Worm (Caenorhabditis elegans): ENCODE data around the gene ifa-3.

The ifa-3 gene

ce11 chrX:16269969-16270368 is at the start of gene ifa-3:
Gene ifa-3 (minus strand): TSS chrX:16270069.
- TF ChIP-seq flt-1 (GFP tag; IDR thresholded peaks at IDR 0.05) = no peak
- no peak for TF ChIP-seq klf-2 (GFP tag; conservative IDR thresholded peaks at IDR 0.05)
- no peak for TF ChIP-seq med-1 (GFP tag; optimal IDR thresholded peaks at IDR 0.05; ENCODE audit: insufficient read depth)
- TF ChIP-seq ref-1 (GFP tag; conservative IDR thresholded peaks at IDR 0.05) = no peak
- no peak for TF ChIP-seq ztf-23 (GFP tag; IDR thresholded peaks at IDR 0.05)
- no peak for TF ChIP-seq cog-1 (tag; optimal IDR thresholded peaks at IDR 0.05)
- no peak for TF ChIP-seq tab-1 (GFP tag; IDR thresholded peaks at IDR 0.05)
- no peak for TF ChIP-seq T22C8.4 (GFP tag; IDR thresholded peaks at IDR 0.05)
- TF ChIP-seq ztf-29 (GFP tag; IDR thresholded peaks at IDR 0.05) = no peak

- peak; percentile 62; the same call in 1 of the 2 replicates for TF ChIP-seq tab-1 (GFP tag; IDR thresholded peaks at IDR 0.05)
- TF ChIP-seq ztf-29 (GFP tag; IDR thresholded peaks at IDR 0.05) = no peak
Measured at ce11 chrX:16318248-16318647, 48.4 kb upstream of the ifa-3 start.

- no peak for TF ChIP-seq klf-2 (GFP tag; conservative IDR thresholded peaks at IDR 0.05)
- TF ChIP-seq tab-1 (GFP tag; IDR thresholded peaks at IDR 0.05) = no peak
- TF ChIP-seq flt-1 (GFP tag; IDR thresholded peaks at IDR 0.05) = no peak
- TF ChIP-seq T22C8.4 (GFP tag; IDR thresholded peaks at IDR 0.05) = no peak
- no peak for TF ChIP-seq cog-1 (tag; optimal IDR thresholded peaks at IDR 0.05)
- no peak for TF ChIP-seq ztf-23 (GFP tag; IDR thresholded peaks at IDR 0.05)
- no peak for TF ChIP-seq ztf-29 (GFP tag; IDR thresholded peaks at IDR 0.05)
- TF ChIP-seq ref-1 (GFP tag; conservative IDR thresholded peaks at IDR 0.05) = no peak
- no peak for TF ChIP-seq med-1 (GFP tag; optimal IDR thresholded peaks at IDR 0.05; ENCODE audit: insufficient read depth)
Measured at ce11 chrX:16317629-16318028, 47.8 kb upstream of the ifa-3 start, which contains the start of gene T01B4.3. Gene T01B4.3 (minus strand): TSS chrX:16317729.

DNA sequence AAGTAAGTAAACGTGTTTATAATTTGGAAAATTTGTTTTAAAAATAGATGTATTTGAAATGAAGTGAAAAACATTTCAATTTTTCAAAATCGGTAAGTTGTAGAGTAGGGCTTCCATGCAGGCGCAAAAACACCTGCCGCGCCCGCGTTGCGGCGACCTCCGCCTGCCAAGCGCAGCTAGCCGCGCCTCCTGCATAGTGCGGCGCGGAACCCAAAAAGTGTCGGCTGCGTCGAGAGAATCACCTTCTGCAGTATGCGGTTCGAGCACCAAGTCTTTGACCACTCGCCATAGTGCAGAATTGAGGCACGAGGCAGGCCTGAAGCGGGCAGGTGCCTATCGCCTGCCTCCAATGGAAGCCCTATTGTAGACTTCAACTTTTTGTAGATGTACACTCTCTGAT is 39.8 kb upstream of the ifa-3 start:
- TF ChIP-seq med-1 (GFP tag; optimal IDR thresholded peaks at IDR 0.05; ENCODE audit: insufficient read depth) = no peak
- TF ChIP-seq T22C8.4 (GFP tag; IDR thresholded peaks at IDR 0.05) = 0 out of 2 replicates have a peak, but pooled peaks have one; percentile 17
- no peak for TF ChIP-seq tab-1 (GFP tag; IDR thresholded peaks at IDR 0.05)
- no peak for TF ChIP-seq ref-1 (GFP tag; conservative IDR thresholded peaks at IDR 0.05)
- TF ChIP-seq ztf-23 (GFP tag; IDR thresholded peaks at IDR 0.05) = no peak
- no peak for TF ChIP-seq ztf-29 (GFP tag; IDR thresholded peaks at IDR 0.05)

DNA sequence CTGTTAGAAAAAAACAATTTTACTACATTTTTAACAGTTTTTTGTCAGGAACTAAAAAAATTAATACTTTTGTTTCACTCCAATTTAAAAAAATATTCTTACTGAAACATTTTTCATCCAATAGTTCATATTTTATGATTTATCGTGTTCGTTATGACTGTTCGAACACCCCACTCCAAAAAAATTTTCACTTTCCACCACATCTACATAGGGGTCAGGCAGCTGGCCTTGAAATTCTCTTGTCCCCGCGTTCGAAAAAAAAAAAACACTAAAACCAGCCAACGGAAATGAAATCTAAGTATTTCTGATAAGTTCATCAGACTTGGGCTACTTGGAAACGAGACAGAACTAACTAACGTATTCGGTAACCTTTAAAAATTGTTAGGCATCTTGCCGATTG is 36.3 kb upstream of the ifa-3 start, which contains the start of gene twk-22:
TSS of gene twk-22 (plus strand) at position 301 of the 400 bp plus-strand sequence.
- no peak for TF ChIP-seq flt-1 (GFP tag; IDR thresholded peaks at IDR 0.05)
- no peak for TF ChIP-seq ztf-29 (GFP tag; IDR thresholded peaks at IDR 0.05)
- no peak for TF ChIP-seq med-1 (GFP tag; optimal IDR thresholded peaks at IDR 0.05; ENCODE audit: insufficient read depth)
- TF ChIP-seq klf-2 (GFP tag; conservative IDR thresholded peaks at IDR 0.05) = no peak
- TF ChIP-seq T22C8.4 (GFP tag; IDR thresholded peaks at IDR 0.05) = no peak
- no peak for TF ChIP-seq ztf-23 (GFP tag; IDR thresholded peaks at IDR 0.05)
- TF ChIP-seq cog-1 (tag; optimal IDR thresholded peaks at IDR 0.05) = no peak
- no peak for TF ChIP-seq tab-1 (GFP tag; IDR thresholded peaks at IDR 0.05)
- no peak for TF ChIP-seq ref-1 (GFP tag; conservative IDR thresholded peaks at IDR 0.05)

DNA sequence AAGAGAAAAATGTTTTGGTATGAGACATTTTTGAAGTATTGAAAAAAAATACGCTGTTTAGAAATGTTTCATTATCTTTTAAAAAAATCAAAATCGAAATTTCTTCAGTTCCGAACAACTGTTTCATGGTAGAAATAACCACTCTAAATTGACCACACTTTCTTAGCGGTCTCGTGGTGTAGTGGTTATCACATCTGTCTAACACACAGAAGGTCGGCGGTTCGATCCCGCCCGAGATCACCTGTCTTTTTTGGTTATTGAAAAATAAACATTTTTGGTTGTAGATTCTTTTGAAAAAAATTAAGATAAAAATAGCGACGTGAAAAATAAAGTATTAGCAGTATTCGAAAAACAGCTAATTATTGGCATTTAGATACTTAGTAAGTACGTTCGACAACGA is 30.6 kb upstream of the ifa-3 start:
- TF ChIP-seq klf-2 (GFP tag; conservative IDR thresholded peaks at IDR 0.05) (no peak), cog-1 (tag; optimal IDR thresholded peaks at IDR 0.05) (no peak), T22C8.4 (GFP tag; IDR thresholded peaks at IDR 0.05) (no peak), ztf-23 (GFP tag; IDR thresholded peaks at IDR 0.05) (no peak), ref-1 (GFP tag; conservative IDR thresholded peaks at IDR 0.05) (no peak), flt-1 (GFP tag; IDR thresholded peaks at IDR 0.05) (no peak), tab-1 (GFP tag; IDR thresholded peaks at IDR 0.05) (no peak), ztf-29 (GFP tag; IDR thresholded peaks at IDR 0.05) (no peak), med-1 (GFP tag; optimal IDR thresholded peaks at IDR 0.05; ENCODE audit: insufficient read depth) (no peak)

ce11 chrX:16299859-16300258 is 30.0 kb upstream of the ifa-3 start, which contains the start of gene twk-21:
Gene twk-21 (plus strand): TSS chrX:16299892.
- TF ChIP-seq ztf-23 (GFP tag; IDR thresholded peaks at IDR 0.05) (no peak), ztf-29 (GFP tag; IDR thresholded peaks at IDR 0.05) (no peak), T22C8.4 (GFP tag; IDR thresholded peaks at IDR 0.05) (no peak), ref-1 (GFP tag; conservative IDR thresholded peaks at IDR 0.05) (no peak), med-1 (GFP tag; optimal IDR thresholded peaks at IDR 0.05; ENCODE audit: insufficient read depth) (no peak), klf-2 (GFP tag; conservative IDR thresholded peaks at IDR 0.05) (no peak), tab-1 (GFP tag; IDR thresholded peaks at IDR 0.05) (no peak), flt-1 (GFP tag; IDR thresholded peaks at IDR 0.05) (no peak), cog-1 (tag; optimal IDR thresholded peaks at IDR 0.05) (no peak)

DNA sequence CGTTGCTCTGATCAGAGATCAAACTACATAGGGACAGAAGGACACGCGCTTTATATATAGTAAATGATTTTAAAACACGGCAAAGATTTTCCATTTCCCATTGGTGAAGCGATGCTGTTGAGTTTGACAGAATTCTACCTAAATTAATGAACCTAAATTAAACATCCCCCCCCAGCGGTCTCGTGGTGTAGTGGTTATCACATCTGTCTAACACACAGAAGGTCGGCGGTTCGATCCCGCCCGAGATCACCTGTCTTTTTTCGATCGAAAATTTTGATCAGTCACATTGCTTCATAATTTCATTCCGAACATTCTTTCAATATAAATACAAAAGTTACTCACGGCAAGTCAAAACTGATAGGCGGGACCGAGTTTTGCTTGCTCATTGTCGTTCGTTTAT is 29.3 kb upstream of the ifa-3 start:
- TF ChIP-seq T22C8.4 (GFP tag; IDR thresholded peaks at IDR 0.05) = 0 out of 2 replicates have a peak, but pooled peaks have one; percentile 30
- TF ChIP-seq flt-1 (GFP tag; IDR thresholded peaks at IDR 0.05) = peak; percentile 38; the same call in 1 of the 2 replicates

ce11 chrX:16298173-16298572 is 28.3 kb upstream of the ifa-3 start:
- TF ChIP-seq tab-1 (GFP tag; IDR thresholded peaks at IDR 0.05) (0 out of 2 replicates have a peak, but pooled peaks have one; percentile 24), ztf-29 (GFP tag; IDR thresholded peaks at IDR 0.05) (no peak), ref-1 (GFP tag; conservative IDR thresholded peaks at IDR 0.05) (no peak), klf-2 (GFP tag; conservative IDR thresholded peaks at IDR 0.05) (peak; percentile 45; the same call in 1 of the 2 replicates), flt-1 (GFP tag; IDR thresholded peaks at IDR 0.05) (0 out of 2 replicates have a peak, but pooled peaks have one; percentile 19), cog-1 (tag; optimal IDR thresholded peaks at IDR 0.05) (peak; percentile 6), T22C8.4 (GFP tag; IDR thresholded peaks at IDR 0.05) (peak; percentile 57), ztf-23 (GFP tag; IDR thresholded peaks at IDR 0.05) (peak; percentile 83), med-1 (GFP tag; optimal IDR thresholded peaks at IDR 0.05; ENCODE audit: insufficient read depth) (no peak)

- no peak for TF ChIP-seq flt-1 (GFP tag; IDR thresholded peaks at IDR 0.05)
- no peak for TF ChIP-seq ztf-23 (GFP tag; IDR thresholded peaks at IDR 0.05)
- no peak for TF ChIP-seq med-1 (GFP tag; optimal IDR thresholded peaks at IDR 0.05; ENCODE audit: insufficient read depth)
- TF ChIP-seq cog-1 (tag; optimal IDR thresholded peaks at IDR 0.05) = no peak
- no peak for TF ChIP-seq tab-1 (GFP tag; IDR thresholded peaks at IDR 0.05)
- no peak for TF ChIP-seq klf-2 (GFP tag; conservative IDR thresholded peaks at IDR 0.05)
- TF ChIP-seq ztf-29 (GFP tag; IDR thresholded peaks at IDR 0.05) = no peak
- no peak for TF ChIP-seq T22C8.4 (GFP tag; IDR thresholded peaks at IDR 0.05)
- TF ChIP-seq ref-1 (GFP tag; conservative IDR thresholded peaks at IDR 0.05) = no peak
Measured at ce11 chrX:16297123-16297522, 27.3 kb upstream of the ifa-3 start.

All from whole organism, midembryonic.